Worm (Caenorhabditis elegans): ENCODE measurements around the gene tbb-1.

DNA sequence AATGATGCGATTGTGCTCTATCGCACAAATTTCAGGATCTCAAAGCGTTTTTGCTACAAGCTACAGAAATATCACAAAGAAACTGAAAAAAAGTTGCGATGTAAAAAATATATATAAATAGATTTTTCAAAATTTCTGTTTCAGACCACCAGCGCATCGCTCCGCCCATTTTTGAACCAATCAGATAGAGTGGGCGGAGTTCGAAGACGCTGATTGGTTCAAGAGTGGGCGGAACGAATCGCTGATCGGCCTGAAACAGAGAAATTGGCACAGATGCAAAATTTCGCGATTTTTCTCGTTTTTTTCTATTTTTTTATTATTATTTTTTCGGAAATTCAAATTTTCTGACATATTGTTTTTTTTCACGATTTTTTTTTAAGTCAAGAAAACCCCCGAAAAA lies 39.4 kb downstream of the tbb-1 start:
- no peak for TF ChIP-seq ref-1 (GFP tag; conservative IDR thresholded peaks at IDR 0.05)
- TF ChIP-seq tab-1 (GFP tag; IDR thresholded peaks at IDR 0.05) = no peak
- no peak for TF ChIP-seq klf-2 (GFP tag; conservative IDR thresholded peaks at IDR 0.05)
- TF ChIP-seq ztf-23 (GFP tag; IDR thresholded peaks at IDR 0.05) = no peak
- TF ChIP-seq med-1 (GFP tag; optimal IDR thresholded peaks at IDR 0.05; ENCODE audit: insufficient read depth) = no peak
- no peak for TF ChIP-seq cog-1 (tag; optimal IDR thresholded peaks at IDR 0.05)
- TF ChIP-seq ztf-29 (GFP tag; IDR thresholded peaks at IDR 0.05) = no peak
- no peak for TF ChIP-seq flt-1 (GFP tag; IDR thresholded peaks at IDR 0.05)
